Worm (Caenorhabditis elegans): Measurements from ENCODE around the gene jun-1.
A peak's percentile ranks its signal among the peaks of the same experiment; 100 is the strongest.

The jun-1 gene

ce11 chrII:9064437-9064836 is 48.5 kb upstream of the jun-1 start:
- TF ChIP-seq lin-15B (tag; optimal IDR thresholded peaks at IDR 0.05) (no peak), elt-1 (tag; optimal IDR thresholded peaks at IDR 0.05) (peak; percentile 94), ceh-82 (tag; optimal IDR thresholded peaks at IDR 0.05) (no peak), nhr-25 (tag; optimal IDR thresholded peaks at IDR 0.05) (peak; percentile 54), zag-1 (tag; optimal IDR thresholded peaks at IDR 0.05) (no peak)

- TF ChIP-seq egl-5 (tag; optimal IDR thresholded peaks at IDR 0.05) (no peak), lin-39 (tag; optimal IDR thresholded peaks at IDR 0.05) (no peak), zag-1 (tag; optimal IDR thresholded peaks at IDR 0.05) (no peak), fkh-10 (GFP tag; optimal IDR thresholded peaks at IDR 0.05) (no peak), nhr-43 (tag; optimal IDR thresholded peaks at IDR 0.05; ENCODE audit: poor library complexity, severe bottlenecking) (no peak), mml-1 (tag; optimal IDR thresholded peaks at IDR 0.05) (no peak), elt-3 (tag; optimal IDR thresholded peaks at IDR 0.05) (no peak), nhr-23 (tag; optimal IDR thresholded peaks at IDR 0.05) (no peak), nhr-237 (tag; optimal IDR thresholded peaks at IDR 0.05) (no peak), aly-2 (tag; optimal IDR thresholded peaks at IDR 0.05) (no peak), nhr-25 (tag; optimal IDR thresholded peaks at IDR 0.05) (no peak), lin-15B (tag; optimal IDR thresholded peaks at IDR 0.05) (no peak), ama-1 (optimal IDR thresholded peaks at IDR 0.05) (no peak), snpc-4 (tag; optimal IDR thresholded peaks at IDR 0.05) (no peak), nhr-77 (tag; optimal IDR thresholded peaks at IDR 0.05) (no peak), nhr-28 (tag; optimal IDR thresholded peaks at IDR 0.05) (no peak)
Observed at ce11 chrII:9069836-9070235, 43.1 kb upstream of the jun-1 start.

- TF ChIP-seq skn-1 (tag; optimal IDR thresholded peaks at IDR 0.05): no peak
- no peak for TF ChIP-seq unc-62 (GFP tag; optimal IDR thresholded peaks at IDR 0.05)
- TF ChIP-seq nhr-43 (tag; optimal IDR thresholded peaks at IDR 0.05; ENCODE audit: poor library complexity, severe bottlenecking): no peak
- TF ChIP-seq nhr-67 (tag; optimal IDR thresholded peaks at IDR 0.05): no peak
- no peak for TF ChIP-seq nhr-12 (tag; optimal IDR thresholded peaks at IDR 0.05)
Observed at ce11 chrII:9070740-9071139, 42.2 kb upstream of the jun-1 start, which contains the start of gene T24B8.4. Gene T24B8.4, minus strand, starts transcription at chrII:9070840.

ce11 chrII:9072769-9073168 is 40.2 kb upstream of the jun-1 start:
- TF ChIP-seq skn-1 (tag; optimal IDR thresholded peaks at IDR 0.05) (no peak), nhr-12 (tag; optimal IDR thresholded peaks at IDR 0.05) (no peak), daf-12 (tag; optimal IDR thresholded peaks at IDR 0.05) (no peak), nhr-43 (tag; optimal IDR thresholded peaks at IDR 0.05; ENCODE audit: poor library complexity, severe bottlenecking) (no peak), nhr-28 (tag; optimal IDR thresholded peaks at IDR 0.05) (no peak), egl-5 (tag; optimal IDR thresholded peaks at IDR 0.05) (no peak), tbx-2 (tag; optimal IDR thresholded peaks at IDR 0.05) (no peak), mml-1 (tag; optimal IDR thresholded peaks at IDR 0.05) (no peak), nhr-76 (tag; optimal IDR thresholded peaks at IDR 0.05) (no peak)

ce11 chrII:9074492-9074891 is 38.5 kb upstream of the jun-1 start:
- TF ChIP-seq egl-27 (tag; optimal IDR thresholded peaks at IDR 0.05) (no peak), mml-1 (tag; optimal IDR thresholded peaks at IDR 0.05) (no peak), nhr-43 (tag; optimal IDR thresholded peaks at IDR 0.05; ENCODE audit: poor library complexity, severe bottlenecking) (no peak), nhr-11 (tag; optimal IDR thresholded peaks at IDR 0.05) (no peak), lin-39 (tag; optimal IDR thresholded peaks at IDR 0.05) (no peak), nhr-28 (tag; optimal IDR thresholded peaks at IDR 0.05) (no peak), nhr-12 (tag; optimal IDR thresholded peaks at IDR 0.05) (no peak), jun-1 (tag; optimal IDR thresholded peaks at IDR 0.05) (no peak), lin-15B (tag; optimal IDR thresholded peaks at IDR 0.05) (no peak), sea-2 (GFP tag; optimal IDR thresholded peaks at IDR 0.05) (no peak), zag-1 (tag; optimal IDR thresholded peaks at IDR 0.05) (no peak), pqm-1 (tag; optimal IDR thresholded peaks at IDR 0.05) (no peak), ama-1 (optimal IDR thresholded peaks at IDR 0.05) (no peak)

ce11 chrII:9076098-9076879 is 36.7 kb upstream of the jun-1 start:
- TF ChIP-seq elt-2 (tag; optimal IDR thresholded peaks at IDR 0.05): peak; percentile 41
- no peak for TF ChIP-seq nfya-1 (tag; optimal IDR thresholded peaks at IDR 0.05; ENCODE audit: insufficient read depth)
- TF ChIP-seq ceh-9 (tag; optimal IDR thresholded peaks at IDR 0.05): no peak
- no peak for TF ChIP-seq nhr-237 (tag; optimal IDR thresholded peaks at IDR 0.05)
- TF ChIP-seq pha-4 (tag; optimal IDR thresholded peaks at IDR 0.05): peak; percentile 60
- no peak for TF ChIP-seq nhr-23 (tag; optimal IDR thresholded peaks at IDR 0.05)
- no peak for TF ChIP-seq zag-1 (tag; optimal IDR thresholded peaks at IDR 0.05)
- no peak for TF ChIP-seq mml-1 (tag; optimal IDR thresholded peaks at IDR 0.05)
